Worm (Caenorhabditis elegans) whole organism, early embryonic: ENCODE data around the gene C28D4.18.

Experiments
- ama-1 ChIP-seq: fragments of 150-350 bp; optimal IDR thresholded peaks from 2 replicates; lab custom pipeline; 2014
- ets-7 ChIP-seq: sonication (generic microtip); optimal IDR thresholded peaks from 2 replicates; lab custom pipeline; 2016; ENCODE audit warnings: missing genotype, missing genetic modification characterization, missing compliant biosample characterization
- hnd-1 ChIP-seq: sonication (generic microtip); optimal IDR thresholded peaks from 2 replicates; lab custom pipeline; 2016; ENCODE audit warnings: missing genetic modification characterization, missing compliant biosample characterization
- scrt-1 ChIP-seq: fragments of 200-800 bp; sonication (Bioruptor generic); IDR thresholded peaks from 2 replicates; pipeline ENCODE4 v1.3.6; 2022; ENCODE audit warnings: missing genetic modification characterization, missing compliant biosample characterization
- sea-1 ChIP-seq: fragments of 200-800 bp; sonication (Bioruptor generic); conservative IDR thresholded peaks from 2 replicates; pipeline ENCODE4 v1.3.6; 2022; ENCODE audit warnings: missing genetic modification characterization, missing compliant biosample characterization

- TF ChIP-seq ama-1 (lab: Kevin White, UChicago) (no peak), ets-7 (tag; lab: Kevin White, UChicago) (no peak), hnd-1 (no peak), scrt-1 (no peak), sea-1 (no peak)
Measured at ce11 chrIV:9723185-9723584, 1.9 kb upstream of the C28D4.18 start.
